Worm (Caenorhabditis elegans) whole organism, L4/young adult: ENCODE results near the gene best-19.

Experiments used
- W03F9.2 ChIP-seq: fragments of 150-350 bp; optimal IDR thresholded peaks from 2 replicates; lab custom pipeline; 2014; ENCODE audit warnings: missing biosample characterization, missing genetic modification characterization
- dao-5 ChIP-seq: sonication (generic microtip); optimal IDR thresholded peaks from 2 replicates; lab custom pipeline; 2016; ENCODE audit warnings: missing genotype, missing genetic modification characterization, moderate library complexity, missing compliant biosample characterization
- him-1 ChIP-seq: sonication (generic microtip); optimal IDR thresholded peaks from 2 replicates; lab custom pipeline; 2016; ENCODE audit warnings: missing genotype, missing genetic modification reagents, missing genetic modification characterization, missing compliant biosample characterization

Gene best-19

DNA sequence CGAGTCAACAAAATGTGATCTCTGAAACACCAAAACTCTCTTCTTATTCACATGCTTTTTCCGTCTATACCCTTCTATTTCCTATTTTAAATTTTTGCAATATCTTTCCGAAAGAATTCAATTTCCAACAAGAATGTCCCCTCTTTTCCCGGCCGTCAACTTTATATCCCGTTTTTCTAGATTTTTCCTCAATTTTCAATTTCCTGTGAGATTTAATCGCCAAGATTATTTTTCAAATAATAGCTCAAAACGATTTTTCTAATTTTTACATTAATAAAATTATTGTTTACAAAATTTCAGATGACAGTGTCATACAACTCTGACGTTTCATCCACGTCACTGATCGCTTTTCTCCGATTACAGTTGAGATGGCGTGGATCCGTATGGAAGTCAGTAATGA, at the start of gene best-19:
Gene best-19 (plus strand): TSS at position 301 of the 400 bp plus-strand sequence.
- TF ChIP-seq W03F9.2 (no peak), dao-5 (tag; lab: Kevin White, UChicago) (no peak), him-1 (no peak)

DNA sequence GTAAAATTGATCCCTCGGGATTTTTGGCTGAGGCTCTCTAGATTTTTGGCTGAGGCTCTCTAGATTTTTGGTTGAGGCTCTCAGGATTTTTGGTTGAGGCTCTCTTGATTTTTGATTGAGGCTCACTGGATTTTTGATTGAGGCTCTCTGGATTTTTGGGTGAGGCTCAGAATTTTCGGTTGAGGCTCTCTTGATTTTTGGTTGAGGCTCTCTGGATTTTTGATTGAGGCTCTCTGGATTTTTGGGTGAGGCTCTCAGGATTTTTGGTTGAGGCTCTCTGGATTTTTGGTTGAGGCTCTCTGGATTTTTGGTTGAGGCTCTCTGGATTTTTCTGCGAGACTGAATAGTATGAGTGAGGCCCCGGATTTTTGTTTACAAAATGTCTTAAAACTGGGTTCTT, 47.3 kb upstream of the best-19 start:
- TF ChIP-seq W03F9.2 (no peak), him-1 (no peak), dao-5 (tag; lab: Kevin White, UChicago) (no peak)

DNA sequence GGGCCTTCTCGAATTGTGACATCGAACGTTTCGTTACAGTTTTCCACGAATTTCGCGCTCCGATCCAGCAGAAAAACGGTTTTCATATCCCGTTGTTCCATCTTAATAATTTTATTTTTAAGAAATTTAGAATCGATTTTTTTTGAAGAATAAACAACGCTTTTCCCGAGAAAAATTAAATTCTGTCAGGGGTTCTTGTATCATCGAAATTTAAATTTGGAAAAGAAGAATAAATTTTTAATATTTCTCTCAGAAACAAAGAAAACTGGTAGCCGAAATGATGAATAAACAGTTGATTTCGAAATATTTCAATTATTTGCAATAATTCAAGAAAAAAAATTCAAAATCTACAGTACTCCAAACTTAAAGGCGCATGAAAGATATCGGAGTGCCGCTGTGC, 46.1 kb upstream of the best-19 start, which contains the start of gene ints-13:
Gene ints-13 (minus strand): TSS at position 101 of the 400 bp plus-strand sequence.
- TF ChIP-seq W03F9.2: no peak

DNA sequence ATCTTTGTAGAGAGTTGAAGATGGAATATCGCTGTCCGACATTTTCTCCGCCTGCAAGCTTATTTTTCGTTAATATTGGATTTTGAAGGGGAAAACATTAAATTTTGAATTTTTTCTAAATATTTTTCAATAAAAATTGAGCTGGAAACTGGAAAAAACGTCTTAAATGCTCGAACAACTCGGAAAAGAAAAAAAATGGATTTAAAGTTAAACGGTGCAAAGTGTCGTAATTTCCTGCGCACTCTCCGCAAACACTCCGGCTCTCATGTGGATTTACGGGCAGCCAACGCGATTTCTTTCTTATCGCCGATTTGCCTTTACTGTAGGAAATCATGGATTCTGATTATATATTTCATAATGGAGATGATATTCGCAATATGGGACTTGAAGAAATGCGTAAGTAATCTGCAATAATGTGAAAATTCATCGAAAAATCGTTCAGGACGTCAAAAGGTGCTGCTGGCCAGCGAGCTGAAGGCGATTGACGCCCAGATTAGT, 43.1 kb upstream of the best-19 start, which contains the start of the genes fnta-1 and cogc-8:
Gene fnta-1 (minus strand): TSS at position 51 of the 498 bp plus-strand sequence.
Gene cogc-8 (plus strand): TSS at position 195 of the 498 bp plus-strand sequence.
- no peak for TF ChIP-seq him-1
- no peak for TF ChIP-seq W03F9.2
- no peak for TF ChIP-seq dao-5 (tag; lab: Kevin White, UChicago)

DNA sequence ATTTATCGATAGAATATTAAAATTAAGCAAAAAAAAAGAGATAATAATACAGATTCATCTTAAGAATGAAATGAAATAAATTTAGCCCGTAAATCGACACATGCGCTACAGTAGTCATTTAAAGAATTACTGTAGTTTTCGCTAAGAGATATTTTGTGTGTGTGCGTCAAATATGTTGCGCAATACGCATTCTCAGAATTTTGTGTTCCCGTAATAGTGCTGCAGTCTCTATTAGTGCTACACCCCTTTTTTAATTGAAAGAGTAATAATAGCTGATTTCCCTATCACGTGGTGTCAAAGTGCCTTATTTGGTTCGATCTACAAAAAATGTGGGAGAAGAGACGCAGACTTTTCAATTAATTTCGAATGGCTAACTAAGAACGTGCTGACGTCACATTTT, 39.2 kb upstream of the best-19 start:
- TF ChIP-seq W03F9.2 (no peak), him-1 (no peak), dao-5 (tag; lab: Kevin White, UChicago) (no peak)

DNA sequence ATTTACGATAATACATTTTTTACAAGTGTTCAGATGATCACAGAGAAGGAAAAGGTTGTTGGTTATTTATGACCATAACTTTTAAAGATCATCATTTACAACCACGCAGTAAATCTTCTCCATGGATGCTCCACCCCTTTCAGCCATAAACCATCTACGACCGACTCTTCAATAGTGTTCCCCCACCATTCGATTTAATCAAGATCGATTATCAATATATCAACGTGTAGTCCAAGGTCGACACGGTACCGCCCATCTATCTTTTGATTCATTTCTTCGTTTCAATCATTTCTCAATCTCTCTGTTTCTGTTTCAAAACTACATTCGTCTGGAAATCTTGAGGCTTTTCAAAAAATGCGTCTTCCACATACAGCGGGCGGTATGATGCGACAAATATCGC, 38.6 kb upstream of the best-19 start, which contains the start of gene aass-1:
Gene aass-1 (plus strand): TSS at position 301 of the 400 bp plus-strand sequence.
- TF ChIP-seq W03F9.2 (no peak), dao-5 (tag; lab: Kevin White, UChicago) (no peak), him-1 (no peak)

DNA sequence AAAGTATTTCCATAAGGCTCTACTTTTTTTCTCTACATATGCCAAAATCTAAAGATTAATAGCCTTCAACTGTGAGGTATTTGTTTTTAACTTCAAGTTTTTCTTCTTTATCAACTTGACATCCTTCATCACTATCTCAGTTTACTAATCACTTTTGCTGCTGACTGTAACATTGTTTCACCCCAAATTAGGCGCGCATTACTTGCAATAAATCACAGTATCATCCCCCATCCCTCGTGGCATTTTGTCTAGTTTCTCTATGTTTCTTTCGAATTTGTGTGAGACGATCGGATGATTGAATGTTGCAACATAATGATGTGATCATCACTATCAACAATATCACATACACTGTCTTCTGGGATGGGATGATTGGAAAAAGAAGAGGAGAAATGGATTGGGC, 36.0 kb upstream of the best-19 start:
- TF ChIP-seq him-1 (no peak), dao-5 (tag; lab: Kevin White, UChicago) (no peak), W03F9.2 (no peak)

DNA sequence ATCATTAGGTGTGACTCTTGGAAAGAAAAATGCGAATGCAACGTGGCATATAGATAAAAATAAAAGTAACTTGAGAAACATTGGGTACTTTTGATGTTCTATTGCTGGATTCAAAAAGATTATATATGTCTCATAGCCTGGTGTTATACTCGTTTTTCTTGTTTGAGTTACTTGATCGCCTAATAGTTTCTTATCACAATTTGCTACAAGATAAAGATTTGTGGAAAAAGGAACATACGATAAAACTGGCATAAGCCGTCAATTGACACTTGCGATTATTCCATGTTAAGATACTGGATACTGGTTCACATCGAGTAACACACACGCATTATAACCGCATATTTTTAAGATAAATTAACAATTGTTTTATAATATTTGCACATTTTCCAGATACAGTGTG, 31.0 kb upstream of the best-19 start, which contains the start of gene grl-19:
Gene grl-19 (minus strand): TSS at position 101 of the 400 bp plus-strand sequence.
- no peak for TF ChIP-seq W03F9.2
- TF ChIP-seq dao-5 (tag; lab: Kevin White, UChicago): no peak
- no peak for TF ChIP-seq him-1

DNA sequence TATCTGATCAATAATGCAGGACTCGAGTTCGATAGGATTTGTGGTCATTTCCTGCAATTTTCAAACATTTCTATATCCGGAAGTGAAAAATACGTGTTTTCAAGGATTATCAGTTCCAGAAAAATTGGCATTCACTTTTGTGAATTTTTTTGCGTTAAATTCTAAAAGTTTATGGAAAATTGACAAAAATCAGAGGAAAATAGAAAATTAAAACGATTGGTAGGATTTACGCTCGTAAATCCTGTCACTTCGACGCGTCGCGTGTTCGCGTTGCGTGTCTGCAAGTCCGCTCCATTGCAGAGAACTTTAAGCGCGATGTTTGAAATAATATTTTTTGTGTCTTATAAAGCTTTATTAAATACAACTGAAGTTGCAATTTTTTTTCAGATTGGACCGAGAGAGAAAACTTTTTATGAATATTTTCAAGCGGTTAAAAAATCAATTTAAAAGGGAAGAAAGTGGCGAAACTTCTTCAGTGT, 28.0 kb upstream of the best-19 start, which contains the start of gene rcat-1:
Gene rcat-1 (minus strand): TSS at position 51 of the 479 bp plus-strand sequence.
- no peak for TF ChIP-seq dao-5 (tag; lab: Kevin White, UChicago)
- peak; percentile 56 for TF ChIP-seq W03F9.2
- TF ChIP-seq him-1: no peak

DNA sequence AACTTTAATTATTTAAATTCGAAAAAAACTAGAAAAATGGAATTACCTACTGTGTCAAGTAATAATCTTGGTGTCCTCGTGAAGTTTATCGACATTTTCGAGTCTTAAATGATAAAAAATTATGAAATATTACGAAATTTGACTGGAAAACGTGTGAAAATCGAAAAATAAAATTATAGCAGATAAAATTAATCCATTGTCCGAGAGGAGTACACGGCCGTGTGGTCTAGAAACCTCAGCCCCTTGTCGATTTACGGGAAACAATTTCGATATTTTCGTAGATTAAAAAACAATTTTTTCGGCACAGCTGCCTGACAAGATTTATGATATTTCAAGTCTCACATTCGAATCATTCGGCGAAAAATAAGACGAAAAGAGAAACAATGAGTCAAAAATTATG, 26.4 kb upstream of the best-19 start, which contains the start of gene R02D3.8:
Gene R02D3.8 (minus strand): TSS at position 109 of the 400 bp plus-strand sequence.
- no peak for TF ChIP-seq dao-5 (tag; lab: Kevin White, UChicago)
- TF ChIP-seq W03F9.2: no peak
- TF ChIP-seq him-1: no peak

DNA sequence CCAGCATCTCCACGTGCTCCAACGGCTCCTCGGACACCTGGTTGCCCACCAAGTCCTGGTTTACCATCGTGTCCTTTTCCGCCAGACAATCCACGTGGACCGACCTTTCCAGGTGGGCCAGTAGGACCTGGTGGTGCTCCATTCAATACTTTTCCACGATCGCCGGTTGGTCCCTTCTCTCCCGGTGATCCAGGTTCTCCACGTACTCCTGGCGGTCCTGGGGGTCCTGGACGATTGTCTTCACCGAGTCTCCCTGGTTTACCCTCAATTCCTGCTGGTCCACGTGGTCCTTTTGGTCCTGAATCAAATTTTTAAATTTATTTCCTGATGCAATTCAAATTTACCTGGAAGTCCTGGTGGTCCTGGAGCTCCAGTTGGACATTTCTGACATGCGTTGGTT, 25.1 kb upstream of the best-19 start:
- TF ChIP-seq W03F9.2 (no peak), him-1 (no peak), dao-5 (tag; lab: Kevin White, UChicago) (no peak)

DNA sequence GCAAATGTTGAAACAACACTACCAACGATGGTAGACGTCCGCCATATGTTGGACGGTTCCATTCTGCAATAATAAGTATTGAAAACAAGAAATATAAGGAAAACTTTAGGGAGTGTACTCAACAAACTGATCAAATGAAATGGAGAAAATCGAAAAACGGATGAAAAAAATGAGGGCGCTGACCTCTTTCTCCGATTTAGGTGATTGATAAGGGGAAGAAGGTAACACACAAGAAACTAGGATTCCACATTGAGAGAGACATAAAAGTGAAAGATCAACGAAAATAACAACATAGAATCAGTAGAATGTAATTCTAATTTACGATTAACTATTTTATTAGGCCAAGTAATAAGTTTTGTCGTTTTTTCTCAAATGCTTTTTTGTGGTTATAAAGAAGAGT, 24.3 kb upstream of the best-19 start, which contains the start of gene dpy-9:
Gene dpy-9 (minus strand): TSS at position 63 of the 400 bp plus-strand sequence.
- TF ChIP-seq dao-5 (tag; lab: Kevin White, UChicago) (no peak), him-1 (no peak), W03F9.2 (no peak)

DNA sequence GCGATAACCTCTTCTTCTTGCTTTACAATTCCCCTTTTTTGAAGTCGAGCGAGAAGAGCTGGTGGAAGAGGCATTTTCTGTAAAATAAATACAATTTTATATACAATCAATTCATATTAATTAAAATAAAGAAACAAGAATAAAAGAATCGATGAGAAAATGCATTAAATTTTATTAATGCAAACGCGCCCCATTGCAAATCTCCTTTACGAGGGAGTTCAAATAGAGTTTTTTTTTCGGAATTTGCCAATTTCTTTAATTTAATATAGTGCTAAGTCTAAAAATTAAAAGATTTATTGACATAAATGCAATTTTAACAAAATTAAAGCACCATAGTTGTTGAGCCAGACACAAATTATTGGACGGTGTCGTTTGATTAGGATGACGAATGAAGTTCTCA, 21.8 kb upstream of the best-19 start, which contains the start of gene pqbp-1.1:
Gene pqbp-1.1 (minus strand): TSS at position 77 of the 400 bp plus-strand sequence.
- TF ChIP-seq him-1: no peak
- TF ChIP-seq W03F9.2: no peak
- TF ChIP-seq dao-5 (tag; lab: Kevin White, UChicago): no peak

DNA sequence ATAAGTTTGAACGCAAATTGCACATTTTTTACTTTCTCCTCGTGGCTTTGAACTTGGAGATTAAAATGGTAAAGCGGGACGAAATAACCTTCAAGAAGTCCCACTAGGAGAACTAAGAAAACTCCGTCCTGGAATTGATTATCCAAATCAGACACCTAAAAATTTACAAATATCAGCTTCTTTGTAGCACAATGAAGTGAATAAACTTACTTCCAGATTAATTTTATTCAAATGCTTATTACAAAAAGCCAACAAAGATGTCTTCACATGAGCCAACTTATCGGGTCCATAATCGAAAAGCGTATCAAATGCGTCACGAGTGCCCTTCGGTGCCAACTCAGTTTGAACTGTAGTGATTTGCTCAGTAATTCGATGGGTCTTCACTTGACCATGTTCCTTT, 21.0 kb upstream of the best-19 start:
- TF ChIP-seq W03F9.2 (no peak), him-1 (no peak)

DNA sequence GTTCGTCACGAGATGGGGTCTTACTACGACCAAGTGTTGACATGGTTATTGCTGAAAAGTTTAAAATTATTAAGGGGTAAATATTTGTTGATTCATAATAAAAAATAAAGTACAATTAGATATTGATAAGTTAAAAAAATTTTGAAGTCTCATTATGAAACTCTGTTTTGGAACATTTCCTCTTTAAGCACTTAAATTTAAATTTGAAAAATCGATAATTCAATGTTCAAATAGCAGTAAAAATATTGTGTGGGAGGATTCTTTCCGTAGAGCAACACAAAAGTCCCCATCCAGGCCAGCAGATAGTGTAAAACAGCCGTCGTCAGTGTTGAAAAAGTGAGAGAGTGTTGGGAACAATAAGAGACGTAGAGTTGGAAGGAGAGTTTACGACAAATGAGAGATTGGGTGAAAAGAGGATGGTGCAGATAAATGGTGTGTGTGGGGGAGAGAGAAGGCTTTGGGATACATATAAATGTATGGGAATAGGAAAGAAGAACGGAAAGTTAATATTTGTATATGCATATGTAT, 19.2 kb upstream of the best-19 start, which contains the start of gene pat-6:
Gene pat-6 (minus strand): TSS at position 51 of the 528 bp plus-strand sequence.
- no peak for TF ChIP-seq dao-5 (tag; lab: Kevin White, UChicago)
- no peak for TF ChIP-seq W03F9.2
- no peak for TF ChIP-seq him-1
